Worm (Caenorhabditis elegans) whole organism, L2 larva: ENCODE results near the gene Y56A3A.7.

ENCODE experiments used
- C34F6.9 ChIP-seq: fragments of 150-350 bp; optimal IDR thresholded peaks from 2 replicates; lab custom pipeline; 2014; ENCODE audit warnings: missing biosample characterization, missing genetic modification characterization
- F13H6.1 ChIP-seq: sonication (generic microtip); optimal IDR thresholded peaks from 2 replicates; lab custom pipeline; 2016; ENCODE audit warnings: missing genetic modification characterization, missing compliant biosample characterization
- Y55F3AM.14 ChIP-seq: fragments of 200-800 bp; sonication (Bioruptor generic); optimal IDR thresholded peaks from 2 replicates; lab custom pipeline; 2018; ENCODE audit warnings: mild to moderate bottlenecking, missing genetic modification characterization, missing compliant biosample characterization
- ZK546.5 ChIP-seq: sonication (generic microtip); optimal IDR thresholded peaks from 2 replicates; lab custom pipeline; 2017; ENCODE audit warnings: missing biosample characterization, missing genetic modification characterization
- aly-2 ChIP-seq: fragments of 150-350 bp; optimal IDR thresholded peaks from 2 replicates; lab custom pipeline; 2014; ENCODE audit warnings: missing biosample characterization, missing genetic modification characterization
- ama-1 ChIP-seq: fragments of 150-350 bp; optimal IDR thresholded peaks from 2 replicates; lab custom pipeline; 2018; ENCODE audit warnings: inconsistent platforms
- ceh-16 ChIP-seq: fragments of 150-350 bp; optimal IDR thresholded peaks from 2 replicates; lab custom pipeline; 2014; ENCODE audit warnings: missing biosample characterization, missing genetic modification characterization
- ceh-82 ChIP-seq: fragments of 150-350 bp; optimal IDR thresholded peaks from 2 replicates; lab custom pipeline; 2014; ENCODE audit warnings: missing biosample characterization, missing genetic modification characterization
- crh-2 ChIP-seq: sonication (generic microtip); optimal IDR thresholded peaks from 2 replicates; lab custom pipeline; 2017; ENCODE audit warnings: missing biosample characterization, missing genetic modification characterization
- dmd-4 ChIP-seq: sonication (generic microtip); optimal IDR thresholded peaks from 2 replicates; lab custom pipeline; 2017; ENCODE audit warnings: missing biosample characterization, missing genetic modification characterization
- egl-27 ChIP-seq: sonication (generic microtip); optimal IDR thresholded peaks from 3 replicates; lab custom pipeline; 2017; ENCODE audit warnings: missing biosample characterization, missing genetic modification reagents, missing genetic modification characterization
- elt-3 ChIP-seq: sonication (generic microtip); optimal IDR thresholded peaks from 2 replicates; lab custom pipeline; 2017; ENCODE audit warnings: missing biosample characterization, missing genetic modification characterization
- gmeb-1 ChIP-seq: fragments of 150-350 bp; optimal IDR thresholded peaks from 2 replicates; lab custom pipeline; 2014; ENCODE audit warnings: missing biosample characterization, missing genetic modification characterization
- lin-39 ChIP-seq: fragments of 150-350 bp; optimal IDR thresholded peaks from 2 replicates; lab custom pipeline; 2014; ENCODE audit warnings: missing biosample characterization, missing genetic modification reagents, missing genetic modification characterization
- lsy-2 ChIP-seq, 2 experiments: fragments of 150-350 bp in 1 of 2; sonication (generic microtip) in 1 of 2; optimal IDR thresholded peaks; 2 replicates each; lab custom pipeline; 2014 to 2017; ENCODE audit warnings: missing biosample characterization in 2 of 2, missing genetic modification characterization in 2 of 2
- mbf-1 ChIP-seq: sonication (generic microtip); optimal IDR thresholded peaks from 2 replicates; lab custom pipeline; 2017; ENCODE audit warnings: missing biosample characterization, missing genetic modification characterization
- nhr-10 ChIP-seq: sonication (generic microtip); optimal IDR thresholded peaks from 2 replicates; lab custom pipeline; 2017; ENCODE audit warnings: missing biosample characterization, missing genetic modification characterization
- nhr-11 ChIP-seq: fragments of 150-350 bp; optimal IDR thresholded peaks from 2 replicates; lab custom pipeline; 2014; ENCODE audit warnings: missing biosample characterization, missing genetic modification characterization
- nhr-12 ChIP-seq: fragments of 150-350 bp; optimal IDR thresholded peaks from 2 replicates; lab custom pipeline; 2014; ENCODE audit warnings: missing biosample characterization, missing genetic modification characterization
- nhr-129 ChIP-seq: fragments of 150-350 bp; optimal IDR thresholded peaks from 2 replicates; lab custom pipeline; 2014; ENCODE audit warnings: missing biosample characterization, missing genetic modification characterization
- nhr-21 ChIP-seq: fragments of 150-350 bp; optimal IDR thresholded peaks from 2 replicates; lab custom pipeline; 2014; ENCODE audit warnings: missing biosample characterization, missing genetic modification characterization
- nhr-23 ChIP-seq: fragments of 150-350 bp; optimal IDR thresholded peaks from 2 replicates; lab custom pipeline; 2014; ENCODE audit warnings: missing biosample characterization, missing genetic modification reagents, missing genetic modification characterization
- nhr-237 ChIP-seq: fragments of 150-350 bp; optimal IDR thresholded peaks from 2 replicates; lab custom pipeline; 2014; ENCODE audit warnings: missing biosample characterization, missing genetic modification characterization
- nhr-25 ChIP-seq: fragments of 150-350 bp; sonication (generic microtip); optimal IDR thresholded peaks from 3 replicates; lab custom pipeline; 2014; ENCODE audit warnings: missing biosample characterization, missing genetic modification characterization
- nhr-6 ChIP-seq: fragments of 150-350 bp; optimal IDR thresholded peaks from 2 replicates; lab custom pipeline; 2014; ENCODE audit warnings: missing biosample characterization, missing genetic modification characterization
- nhr-77 ChIP-seq: fragments of 150-350 bp; optimal IDR thresholded peaks from 2 replicates; lab custom pipeline; 2014; ENCODE audit warnings: missing biosample characterization, missing genetic modification characterization
- peb-1 ChIP-seq: fragments of 150-350 bp; optimal IDR thresholded peaks from 2 replicates; lab custom pipeline; 2014; ENCODE audit warnings: missing biosample characterization, missing genetic modification characterization
- sem-4 ChIP-seq: fragments of 150-350 bp; optimal IDR thresholded peaks from 2 replicates; lab custom pipeline; 2014; ENCODE audit warnings: missing biosample characterization, missing genetic modification reagents, missing genetic modification characterization
- skn-1 ChIP-seq: sonication (generic microtip); optimal IDR thresholded peaks from 2 replicates; lab custom pipeline; 2017; ENCODE audit warnings: missing biosample characterization, missing genetic modification characterization
- sma-3 ChIP-seq: sonication (generic microtip); optimal IDR thresholded peaks from 2 replicates; lab custom pipeline; 2016; ENCODE audit warnings: missing genetic modification reagents, missing genetic modification characterization, missing compliant biosample characterization
- snpc-4 ChIP-seq: fragments of 150-350 bp; optimal IDR thresholded peaks from 2 replicates; lab custom pipeline; 2014; ENCODE audit warnings: missing biosample characterization, missing genetic modification characterization
- unc-39 ChIP-seq: fragments of 150-350 bp; optimal IDR thresholded peaks from 2 replicates; lab custom pipeline; 2014; ENCODE audit warnings: missing biosample characterization, missing genetic modification characterization
- unc-55 ChIP-seq: fragments of 150-350 bp; sonication (generic microtip); optimal IDR thresholded peaks from 3 replicates; lab custom pipeline; 2014; ENCODE audit warnings: missing biosample characterization, missing genetic modification reagents, missing genetic modification characterization
- unc-62 ChIP-seq: fragments of 150-350 bp; optimal IDR thresholded peaks from 2 replicates; lab custom pipeline; 2014; ENCODE audit warnings: missing biosample characterization, missing genetic modification reagents, missing genetic modification characterization
- ztf-1 ChIP-seq: fragments of 200-800 bp; sonication (Bioruptor generic); conservative IDR thresholded peaks from 2 replicates; pipeline ENCODE4 v1.3.6; 2022; ENCODE audit warnings: missing genetic modification characterization, missing compliant biosample characterization
- ztf-11 ChIP-seq: sonication (generic microtip); optimal IDR thresholded peaks from 2 replicates; lab custom pipeline; 2017; ENCODE audit warnings: missing biosample characterization, missing genetic modification characterization

The Y56A3A.7 gene

ce11 chrIII:11909778-11910177 is 37.0 kb downstream of the Y56A3A.7 start, which contains the start of gene faah-4:
faah-4 (minus strand) TSS chrIII:11909878.
- TF ChIP-seq dmd-4 = no peak
- TF ChIP-seq unc-39 (tag; lab: Kevin White, UChicago) = no peak
- TF ChIP-seq unc-62 (GFP tag; lab: Kevin White, UChicago) = no peak
- TF ChIP-seq lsy-2 (tag; optimal IDR thresholded peaks at IDR 0.05; lab: Kevin White, UChicago) = no peak
- TF ChIP-seq nhr-10 (tag; lab: Kevin White, UChicago) = no peak
- TF ChIP-seq aly-2 = no peak

ce11 chrIII:11908660-11909059 is 38.2 kb downstream of the Y56A3A.7 start, which contains the start of gene fbxb-24:
fbxb-24 (plus strand) TSS chrIII:11908960.
- TF ChIP-seq sem-4 (tag; lab: Kevin White, UChicago) (no peak), ceh-16 (tag; lab: Kevin White, UChicago) (no peak), C34F6.9 (tag; lab: Kevin White, UChicago) (no peak), nhr-11 (no peak), nhr-23 (tag; lab: Kevin White, UChicago) (no peak), snpc-4 (tag; lab: Kevin White, UChicago) (no peak), lin-39 (no peak), nhr-10 (tag; lab: Kevin White, UChicago) (no peak)

ce11 chrIII:11907177-11907576 is 39.6 kb downstream of the Y56A3A.7 start, which contains the start of gene sdz-33:
sdz-33 (plus strand) TSS chrIII:11907477.
- no peak for TF ChIP-seq nhr-10 (tag; lab: Kevin White, UChicago)
- TF ChIP-seq mbf-1 (tag; lab: Kevin White, UChicago) = no peak
- TF ChIP-seq sem-4 (tag; lab: Kevin White, UChicago) = no peak
- no peak for TF ChIP-seq nhr-129 (tag; lab: Kevin White, UChicago)
- no peak for TF ChIP-seq unc-55 (GFP tag; lab: Kevin White, UChicago)
- TF ChIP-seq nhr-237 = no peak
- TF ChIP-seq egl-27 (tag; lab: Kevin White, UChicago) = no peak
- no peak for TF ChIP-seq ztf-11 (tag; lab: Kevin White, UChicago)
- TF ChIP-seq nhr-12 (tag; lab: Kevin White, UChicago) = no peak
- no peak for TF ChIP-seq ceh-82 (tag; lab: Kevin White, UChicago)
- no peak for TF ChIP-seq sma-3 (GFP tag; lab: Kevin White, UChicago)
- TF ChIP-seq C34F6.9 (tag; lab: Kevin White, UChicago) = no peak
- no peak for TF ChIP-seq F13H6.1
- TF ChIP-seq ama-1 (lab: Kevin White, UChicago) = no peak
- no peak for TF ChIP-seq peb-1 (tag; lab: Kevin White, UChicago)

- TF ChIP-seq nhr-23 (tag; lab: Kevin White, UChicago) (no peak), nhr-12 (tag; lab: Kevin White, UChicago) (no peak), skn-1 (tag; lab: Kevin White, UChicago) (no peak), F13H6.1 (no peak), nhr-21 (tag; lab: Kevin White, UChicago) (no peak), dmd-4 (no peak), sem-4 (tag; lab: Kevin White, UChicago) (no peak), crh-2 (tag; lab: Kevin White, UChicago) (no peak), gmeb-1 (tag; lab: Kevin White, UChicago) (no peak), elt-3 (tag; lab: Kevin White, UChicago) (no peak), unc-39 (tag; lab: Kevin White, UChicago) (no peak)
Observed at ce11 chrIII:11902782-11903181, 44.0 kb downstream of the Y56A3A.7 start.

ce11 chrIII:11900022-11900421 is 46.8 kb downstream of the Y56A3A.7 start:
- TF ChIP-seq Y55F3AM.14 (no peak), ztf-1 (GFP tag; lab: Robert Waterston, UW) (no peak), ztf-11 (tag; lab: Kevin White, UChicago) (no peak), nhr-21 (tag; lab: Kevin White, UChicago) (no peak), nhr-6 (no peak)

ce11 chrIII:11898169-11898568 is 48.6 kb downstream of the Y56A3A.7 start, which contains the start of gene tsen-2:
tsen-2 (minus strand) TSS chrIII:11898269.
- TF ChIP-seq mbf-1 (tag; lab: Kevin White, UChicago) (no peak), crh-2 (tag; lab: Kevin White, UChicago) (no peak), sma-3 (GFP tag; lab: Kevin White, UChicago) (no peak), ztf-1 (GFP tag; lab: Robert Waterston, UW) (no peak), ZK546.5 (no peak), gmeb-1 (tag; lab: Kevin White, UChicago) (no peak), peb-1 (tag; lab: Kevin White, UChicago) (no peak), nhr-237 (no peak), nhr-25 (tag; lab: Kevin White, UChicago) (no peak), nhr-6 (no peak), nhr-77 (tag; lab: Kevin White, UChicago) (no peak), skn-1 (tag; lab: Kevin White, UChicago) (no peak), unc-55 (GFP tag; lab: Kevin White, UChicago) (no peak), lin-39 (no peak), ceh-16 (tag; lab: Kevin White, UChicago) (no peak), dmd-4 (no peak), elt-3 (tag; lab: Kevin White, UChicago) (no peak), aly-2 (no peak), nhr-12 (tag; lab: Kevin White, UChicago) (no peak), ztf-11 (tag; lab: Kevin White, UChicago) (no peak)
